Worm (Caenorhabditis elegans) whole organism, midembryonic: ENCODE measurements around the gene scl-8.

ENCODE experiments used
- T22C8.4 ChIP-seq: fragments of 200-800 bp; sonication (Bioruptor generic); IDR thresholded peaks from 2 replicates; pipeline ENCODE4 v1.3.6; 2022; ENCODE audit warnings: missing genetic modification characterization, missing compliant biosample characterization
- flt-1 ChIP-seq: fragments of 200-800 bp; sonication (Bioruptor generic); IDR thresholded peaks from 2 replicates; pipeline ENCODE4 v1.3.6; 2022; ENCODE audit warnings: missing genetic modification characterization, missing compliant biosample characterization
- klf-2 ChIP-seq: fragments of 200-800 bp; sonication (Bioruptor generic); conservative IDR thresholded peaks from 2 replicates; pipeline ENCODE4 v1.3.6; 2022; ENCODE audit warnings: missing genetic modification reagents, missing genetic modification characterization, missing compliant biosample characterization
- med-1 ChIP-seq: sonication (generic microtip); optimal IDR thresholded peaks from 2 replicates; lab custom pipeline; 2017; ENCODE audit warnings: missing genetic modification characterization, mild to moderate bottlenecking, missing compliant biosample characterization, antibody characterized with exemption, missing genetic modification reagents; ENCODE audit not compliant: insufficient read depth
- tab-1 ChIP-seq: fragments of 200-800 bp; sonication (Bioruptor generic); IDR thresholded peaks from 2 replicates; pipeline ENCODE4 v1.3.6; 2022; ENCODE audit warnings: missing genetic modification characterization, missing compliant biosample characterization
- ztf-23 ChIP-seq: fragments of 200-800 bp; sonication (Bioruptor generic); IDR thresholded peaks from 2 replicates; pipeline ENCODE4 v1.3.6; 2022; ENCODE audit warnings: missing genetic modification reagents, missing genetic modification characterization, missing compliant biosample characterization
- ztf-29 ChIP-seq: fragments of 200-800 bp; sonication (Bioruptor generic); IDR thresholded peaks from 2 replicates; pipeline ENCODE4 v1.3.6; 2022; ENCODE audit warnings: missing genetic modification reagents, missing genetic modification characterization, missing compliant biosample characterization

- TF ChIP-seq flt-1 (GFP tag; lab: Robert Waterston, UW) (no peak), ztf-23 (GFP tag; lab: Robert Waterston, UW) (no peak), klf-2 (GFP tag; lab: Robert Waterston, UW) (no peak), ztf-29 (GFP tag; lab: Robert Waterston, UW) (no peak), tab-1 (GFP tag; lab: Robert Waterston, UW) (no peak), T22C8.4 (GFP tag; lab: Robert Waterston, UW) (no peak), med-1 (GFP tag; lab: Kevin White, UChicago) (no peak)
Observed at ce11 chrIV:13063714-13064113, 7.8 kb upstream of the scl-8 start, which contains the start of gene scl-5.
